Worm (Caenorhabditis elegans) whole organism, L1 larva: ENCODE data around the gene B0416.4.

Experiments used
- C16A3.4 ChIP-seq: fragments of 150-350 bp; optimal IDR thresholded peaks from 2 replicates; lab custom pipeline; 2014; ENCODE audit warnings: missing biosample characterization, missing genetic modification characterization
- Y116A8C.19 ChIP-seq: sonication (generic microtip); optimal IDR thresholded peaks from 2 replicates; lab custom pipeline; 2016; ENCODE audit warnings: missing compliant biosample characterization, missing genetic modification characterization, borderline replicate concordance
- aha-1 ChIP-seq: fragments of 150-350 bp; optimal IDR thresholded peaks from 2 replicates; lab custom pipeline; 2014; ENCODE audit warnings: missing biosample characterization, missing genetic modification characterization
- alr-1 ChIP-seq: fragments of 200-800 bp; sonication (Bioruptor generic); optimal IDR thresholded peaks from 2 replicates; lab custom pipeline; 2018; ENCODE audit warnings: borderline replicate concordance, mild to moderate bottlenecking, missing genetic modification characterization, missing compliant biosample characterization
- ama-1 ChIP-seq: fragments of 150-350 bp; optimal IDR thresholded peaks from 2 replicates; lab custom pipeline; 2014
- ceh-63 ChIP-seq: fragments of 200-800 bp; sonication (Bioruptor generic); optimal IDR thresholded peaks from 2 replicates; lab custom pipeline; 2018; ENCODE audit warnings: mild to moderate bottlenecking, missing genetic modification characterization, missing compliant biosample characterization
- ceh-8 ChIP-seq: fragments of 200-800 bp; sonication (Bioruptor generic); optimal IDR thresholded peaks from 2 replicates; lab custom pipeline; 2018; ENCODE audit warnings: mild to moderate bottlenecking, missing genetic modification characterization, moderate library complexity, missing compliant biosample characterization
- dpl-1 ChIP-seq, 3 experiments: fragments of 150-350 bp in 2 of 3; sonication (generic microtip) in 1 of 3; optimal IDR thresholded peaks; 2 replicates each; lab custom pipeline; 2014 to 2017; ENCODE audit warnings: missing biosample characterization in 3 of 3, missing genetic modification characterization in 3 of 3, missing genetic modification reagents in 3 of 3
- efl-1 ChIP-seq, 4 experiments: fragments of 150-350 bp; optimal IDR thresholded peaks in 3 of 4; peaks in 1 of 4; 1 replicate in 1 of 4; 2 replicates in 3 of 4; lab custom pipeline; 2014; ENCODE audit warnings: missing biosample characterization in 2 of 4, missing genetic modification characterization in 2 of 4, missing genetic modification reagents in 2 of 4
- efl-3 ChIP-seq: fragments of 200-800 bp; sonication (Bioruptor generic); optimal IDR thresholded peaks from 2 replicates; lab custom pipeline; 2018; ENCODE audit warnings: mild to moderate bottlenecking, missing genetic modification characterization, missing compliant biosample characterization
- elt-2 ChIP-seq: sonication (generic microtip); optimal IDR thresholded peaks from 2 replicates; lab custom pipeline; 2016; ENCODE audit warnings: missing genetic modification characterization, mild to moderate bottlenecking, inconsistent platforms, missing compliant biosample characterization, missing genetic modification reagents
- elt-3 ChIP-seq, 6 experiments: fragments of 150-350 bp in 1 of 6; sonication (generic microtip); optimal IDR thresholded peaks; 2 replicates each; lab custom pipeline; 2017 to 2018; ENCODE audit warnings: missing biosample characterization in 6 of 6, missing genetic modification characterization in 6 of 6, inconsistent platforms in 1 of 6
- ets-5 ChIP-seq: fragments of 200-800 bp; sonication (Bioruptor generic); IDR thresholded peaks from 2 replicates; pipeline ENCODE4 v1.3.6; 2022; ENCODE audit warnings: missing genetic modification characterization, missing compliant biosample characterization
- fkh-4 ChIP-seq: sonication (generic microtip); optimal IDR thresholded peaks from 2 replicates; lab custom pipeline; 2016; ENCODE audit warnings: missing compliant biosample characterization, missing genetic modification characterization, borderline replicate concordance
- fos-1 ChIP-seq: fragments of 150-350 bp; optimal IDR thresholded peaks from 2 replicates; lab custom pipeline; 2014; ENCODE audit warnings: missing biosample characterization, missing genetic modification characterization
- grh-1 ChIP-seq: fragments of 200-800 bp; sonication (Bioruptor generic); IDR thresholded peaks from 2 replicates; pipeline ENCODE4 v1.3.6; 2022; ENCODE audit warnings: missing genetic modification reagents, missing genetic modification characterization, missing compliant biosample characterization
- hpl-2 ChIP-seq: fragments of 150-350 bp; optimal IDR thresholded peaks from 2 replicates; lab custom pipeline; 2014; ENCODE audit warnings: missing biosample characterization, missing genetic modification reagents, missing genetic modification characterization
- irx-1 ChIP-seq: sonication (generic microtip); optimal IDR thresholded peaks from 2 replicates; lab custom pipeline; 2016; ENCODE audit warnings: missing genetic modification characterization, missing compliant biosample characterization
- lin-14 ChIP-seq: fragments of 200-800 bp; sonication (Bioruptor generic); optimal IDR thresholded peaks from 2 replicates; lab custom pipeline; 2018; ENCODE audit warnings: mild to moderate bottlenecking, missing genetic modification characterization, moderate library complexity, missing compliant biosample characterization
- lsy-2 ChIP-seq, 2 experiments: fragments of 150-350 bp; optimal IDR thresholded peaks; 2 replicates each; lab custom pipeline; 2014; ENCODE audit warnings: missing biosample characterization in 2 of 2, missing genetic modification characterization in 2 of 2
- mdl-1 ChIP-seq, 2 experiments: fragments of 150-350 bp; optimal IDR thresholded peaks; 2 replicates each; lab custom pipeline; 2014 to 2017; ENCODE audit warnings: missing biosample characterization in 2 of 2, missing genetic modification characterization in 2 of 2, inconsistent platforms in 1 of 2
- mef-2 ChIP-seq: fragments of 150-350 bp; optimal IDR thresholded peaks from 2 replicates; lab custom pipeline; 2014; ENCODE audit warnings: missing biosample characterization, missing genetic modification characterization
- mep-1 ChIP-seq: fragments of 150-350 bp; optimal IDR thresholded peaks from 2 replicates; lab custom pipeline; 2014; ENCODE audit warnings: missing biosample characterization, missing genetic modification characterization
- nhr-11 ChIP-seq: fragments of 150-350 bp; optimal IDR thresholded peaks from 2 replicates; lab custom pipeline; 2014; ENCODE audit warnings: missing biosample characterization, missing genetic modification characterization
- nhr-19 ChIP-seq: fragments of 200-800 bp; sonication (Bioruptor generic); conservative IDR thresholded peaks from 2 replicates; pipeline ENCODE4 v1.3.6; 2022; ENCODE audit warnings: missing genetic modification characterization, missing compliant biosample characterization
- nhr-20 ChIP-seq: sonication (generic microtip); optimal IDR thresholded peaks from 2 replicates; lab custom pipeline; 2016; ENCODE audit warnings: mild to moderate bottlenecking, missing genetic modification characterization, missing compliant biosample characterization
- nhr-47 ChIP-seq: sonication (generic microtip); optimal IDR thresholded peaks from 2 replicates; lab custom pipeline; 2016; ENCODE audit warnings: mild to moderate bottlenecking, missing genetic modification characterization, moderate library complexity, missing compliant biosample characterization
- nhr-84 ChIP-seq: sonication (generic microtip); optimal IDR thresholded peaks from 2 replicates; lab custom pipeline; 2017; ENCODE audit warnings: missing biosample characterization, missing genetic modification characterization
- nhr-85 ChIP-seq: sonication (generic microtip); peaks from one replicate; lab custom pipeline; 2016; ENCODE audit warnings: missing genetic modification characterization, inconsistent platforms, missing compliant biosample characterization
- skn-1 ChIP-seq: fragments of 150-350 bp; optimal IDR thresholded peaks from 2 replicates; lab custom pipeline; 2014; ENCODE audit warnings: missing biosample characterization, missing genetic modification characterization
- snu-23 ChIP-seq: sonication (generic microtip); optimal IDR thresholded peaks from 2 replicates; lab custom pipeline; 2016; ENCODE audit warnings: missing genetic modification characterization, missing compliant biosample characterization
- swsn-7 ChIP-seq: sonication (generic microtip); optimal IDR thresholded peaks from 2 replicates; lab custom pipeline; 2016; ENCODE audit warnings: missing genetic modification characterization, missing compliant biosample characterization
- tlp-1 ChIP-seq: fragments of 150-350 bp; optimal IDR thresholded peaks from 2 replicates; lab custom pipeline; 2014; ENCODE audit warnings: missing biosample characterization, missing genetic modification characterization
- unc-30 ChIP-seq: sonication (generic microtip); optimal IDR thresholded peaks from 2 replicates; lab custom pipeline; 2017; ENCODE audit warnings: missing biosample characterization, missing genetic modification characterization
- unc-86 ChIP-seq: sonication (generic microtip); optimal IDR thresholded peaks from 2 replicates; lab custom pipeline; 2016; ENCODE audit warnings: missing genetic modification characterization, missing compliant biosample characterization
- vab-15 ChIP-seq: sonication (generic microtip); optimal IDR thresholded peaks from 2 replicates; lab custom pipeline; 2017; ENCODE audit warnings: missing genotype, mild to moderate bottlenecking, missing genetic modification characterization, missing compliant biosample characterization
- xbp-1 ChIP-seq: sonication (generic microtip); optimal IDR thresholded peaks from 2 replicates; lab custom pipeline; 2016; ENCODE audit warnings: missing genetic modification characterization, missing compliant biosample characterization
- ztf-11 ChIP-seq, 2 experiments: sonication (generic microtip); optimal IDR thresholded peaks; 2 replicates each; lab custom pipeline; 2016 to 2017; ENCODE audit warnings: missing genetic modification characterization in 2 of 2, missing biosample characterization in 1 of 2, missing compliant biosample characterization in 1 of 2
- ztf-4 ChIP-seq: fragments of 150-350 bp; optimal IDR thresholded peaks from 2 replicates; lab custom pipeline; 2014; ENCODE audit warnings: missing biosample characterization, missing genetic modification characterization

B0416.4 gene

ce11 chrX:9278653-9279052, at the start of gene B0416.4:
Gene B0416.4, plus strand, starts transcription at chrX:9278953.
- TF ChIP-seq ama-1 (no peak), elt-3 (tag; optimal IDR thresholded peaks at IDR 0.05; lab: Kevin White, UChicago) (no peak)

ce11 chrX:9230322-9230721, 48.4 kb upstream of the B0416.4 start:
- TF ChIP-seq swsn-7, result no peak
- TF ChIP-seq lsy-2 (tag; optimal IDR thresholded peaks at IDR 0.05; lab: Kevin White, UChicago), result no peak
- TF ChIP-seq nhr-85 (tag; lab: Kevin White, UChicago), result no peak
- TF ChIP-seq dpl-1 (GFP tag; optimal IDR thresholded peaks at IDR 0.05; lab: Kevin White, UChicago), result no peak
- no peak for TF ChIP-seq ama-1
- no peak for TF ChIP-seq mep-1 (tag; lab: Kevin White, UChicago)
- TF ChIP-seq nhr-84 (tag; lab: Kevin White, UChicago), result no peak
- TF ChIP-seq nhr-47 (tag; lab: Kevin White, UChicago), result no peak
- TF ChIP-seq ets-5 (GFP tag; lab: Robert Waterston, UW), result no peak
- no peak for TF ChIP-seq nhr-11
- TF ChIP-seq fkh-4 (tag; lab: Kevin White, UChicago), result no peak
- no peak for TF ChIP-seq xbp-1 (tag; lab: Kevin White, UChicago)
- no peak for TF ChIP-seq irx-1 (tag; lab: Kevin White, UChicago)
- TF ChIP-seq elt-3 (tag; optimal IDR thresholded peaks at IDR 0.05; lab: Kevin White, UChicago), result no peak
- no peak for TF ChIP-seq aha-1 (tag; lab: Kevin White, UChicago)
- no peak for TF ChIP-seq vab-15 (tag; lab: Kevin White, UChicago)
- no peak for TF ChIP-seq C16A3.4 (tag; lab: Kevin White, UChicago)
- no peak for TF ChIP-seq snu-23

ce11 chrX:9231556-9231955, 47.2 kb upstream of the B0416.4 start:
- TF ChIP-seq efl-1 (optimal IDR thresholded peaks at IDR 0.05; lab: Kevin White, UChicago), result no peak
- TF ChIP-seq efl-1 (GFP tag; optimal IDR thresholded peaks at IDR 0.05 in 1 of 2; lab: Kevin White, UChicago), result peak in 1 of 2 experiments; percentile 83
- TF ChIP-seq Y116A8C.19 (tag; lab: Kevin White, UChicago), result no peak
- peak; percentile 22 for TF ChIP-seq elt-2

DNA sequence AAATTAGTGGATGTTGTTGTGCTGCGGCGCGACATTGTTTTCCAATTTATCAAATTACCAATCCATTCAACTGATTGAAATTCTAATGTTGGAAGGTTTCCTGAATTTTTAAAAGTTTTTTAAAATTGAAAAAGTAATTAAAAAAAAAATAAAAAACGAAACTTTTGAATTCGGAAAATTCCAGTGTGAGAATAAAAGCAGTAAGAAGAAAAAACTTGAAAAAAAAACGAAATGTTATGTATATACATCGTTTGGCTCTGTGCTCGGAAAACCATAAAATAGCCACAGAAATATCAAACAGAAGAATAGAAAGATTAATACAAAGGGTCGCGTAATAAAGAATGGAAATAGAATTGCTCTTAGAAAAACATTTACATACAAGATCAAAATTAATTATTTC, 46.7 kb upstream of the B0416.4 start, which contains the start of gene vav-1:
TSS of gene vav-1 (minus strand) at position 101 of the 400 bp plus-strand sequence.
- TF ChIP-seq fos-1 (tag; lab: Kevin White, UChicago), result no peak
- no peak for TF ChIP-seq grh-1 (GFP tag; lab: Robert Waterston, UW)
- no peak for TF ChIP-seq hpl-2 (GFP tag; lab: Kevin White, UChicago)
- TF ChIP-seq unc-30 (tag; lab: Kevin White, UChicago), result no peak
- no peak for TF ChIP-seq dpl-1 (GFP tag; optimal IDR thresholded peaks at IDR 0.05; lab: Kevin White, UChicago)
- no peak for TF ChIP-seq nhr-20 (tag; lab: Kevin White, UChicago)
- TF ChIP-seq ztf-4 (tag; lab: Kevin White, UChicago), result no peak
- TF ChIP-seq elt-2, result no peak
- TF ChIP-seq alr-1, result no peak
- TF ChIP-seq xbp-1 (tag; lab: Kevin White, UChicago), result no peak
- TF ChIP-seq Y116A8C.19 (tag; lab: Kevin White, UChicago), result no peak
- TF ChIP-seq ceh-63 (GFP tag; lab: Kevin White, UChicago), result no peak
- TF ChIP-seq skn-1 (tag; lab: Kevin White, UChicago), result no peak
- TF ChIP-seq nhr-19 (GFP tag; lab: Robert Waterston, UW), result no peak
- TF ChIP-seq ztf-11 (tag; optimal IDR thresholded peaks at IDR 0.05; lab: Kevin White, UChicago), result no peak
- no peak for TF ChIP-seq tlp-1
- TF ChIP-seq mef-2, result no peak

DNA sequence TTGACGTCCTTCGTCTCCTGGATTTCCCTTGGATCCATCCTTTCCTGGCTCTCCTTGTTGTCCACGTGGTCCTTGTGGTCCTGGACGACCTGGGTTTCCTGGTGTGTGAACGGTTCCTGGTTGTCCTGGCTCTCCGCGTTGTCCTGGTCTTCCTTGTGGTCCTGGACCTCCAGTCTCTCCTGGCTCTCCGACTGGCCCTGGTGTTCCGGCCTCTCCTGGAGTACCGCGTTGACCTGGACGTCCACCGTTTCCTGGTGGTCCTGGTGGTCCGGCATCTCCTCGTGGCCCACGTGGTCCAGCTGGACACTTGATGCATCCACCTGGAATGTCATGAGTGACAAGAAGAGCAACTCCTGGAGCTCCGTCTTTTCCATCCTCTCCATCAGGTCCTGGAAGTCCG, 44.9 kb upstream of the B0416.4 start:
- TF ChIP-seq tlp-1 (no peak), lin-14 (GFP tag; lab: Kevin White, UChicago) (no peak), ceh-8 (GFP tag; lab: Kevin White, UChicago) (no peak), mdl-1 (tag; optimal IDR thresholded peaks at IDR 0.05; lab: Kevin White, UChicago) (no peak), elt-3 (tag; optimal IDR thresholded peaks at IDR 0.05; lab: Kevin White, UChicago) (no peak), unc-86 (tag; lab: Kevin White, UChicago) (no peak), nhr-11 (no peak), efl-3 (no peak)
